Worm (Caenorhabditis elegans) whole organism, midembryonic: Measurements from ENCODE around the gene gsr-1.

Experiments used
- cog-1 ChIP-seq: sonication (generic microtip); optimal IDR thresholded peaks from 2 replicates; lab custom pipeline; 2016; ENCODE audit warnings: missing genetic modification characterization, missing compliant biosample characterization
- med-1 ChIP-seq: sonication (generic microtip); optimal IDR thresholded peaks from 2 replicates; lab custom pipeline; 2017; ENCODE audit warnings: missing genetic modification characterization, mild to moderate bottlenecking, missing compliant biosample characterization, antibody characterized with exemption, missing genetic modification reagents; ENCODE audit not compliant: insufficient read depth
- ref-1 ChIP-seq: fragments of 200-800 bp; sonication (Bioruptor generic); conservative IDR thresholded peaks from 2 replicates; pipeline ENCODE4 v1.3.6; 2022; ENCODE audit warnings: missing genetic modification reagents, missing genetic modification characterization, missing compliant biosample characterization
- ztf-29 ChIP-seq: fragments of 200-800 bp; sonication (Bioruptor generic); IDR thresholded peaks from 2 replicates; pipeline ENCODE4 v1.3.6; 2022; ENCODE audit warnings: missing genetic modification reagents, missing genetic modification characterization, missing compliant biosample characterization

ce11 chrIII:3643602-3644001 lies 7.1 kb upstream of the gsr-1 start:
- no peak for TF ChIP-seq ref-1 (GFP tag; lab: Robert Waterston, UW)
- TF ChIP-seq ztf-29 (GFP tag; lab: Robert Waterston, UW), result no peak
- no peak for TF ChIP-seq med-1 (GFP tag; lab: Kevin White, UChicago)
- TF ChIP-seq cog-1 (tag; lab: Kevin White, UChicago), result no peak
